Worm (Caenorhabditis elegans): ENCODE measurements around the gene F35H8.4.

ce11 chrII:9604063-9604462, 44.2 kb upstream of the F35H8.4 start:
- TF ChIP-seq unc-62 (GFP tag; optimal IDR thresholded peaks at IDR 0.05), result no peak
- no peak for TF ChIP-seq lin-13 (GFP tag; optimal IDR thresholded peaks at IDR 0.05)
- peak; percentile 45 for TF ChIP-seq ama-1 (optimal IDR thresholded peaks at IDR 0.05)
